Fruit fly (Drosophila melanogaster) whole organism, embryonic: ENCODE results near the gene Fst.

Source experiments
- Adf1 ChIP-seq: fragments of 200-800 bp; sonication (Bioruptor generic); IDR thresholded peaks from 2 replicates; pipeline ENCODE4 v1.3.6; 2022; ENCODE audit warnings: missing biosample characterization, missing genetic modification characterization
- Bdp1 ChIP-seq: fragments of 200-800 bp; sonication (Bioruptor generic); optimal IDR thresholded peaks from 3 replicates; lab custom pipeline; 2016; ENCODE audit warnings: missing biosample characterization, missing genetic modification characterization
- CG11560 ChIP-seq: fragments of 200-800 bp; sonication (Bioruptor generic); IDR thresholded peaks from 3 replicates; pipeline ENCODE4 v1.3.6; 2022; ENCODE audit warnings: missing biosample characterization, missing genetic modification characterization
- CG12104 ChIP-seq: fragments of 200-800 bp; sonication (Bioruptor generic); optimal IDR thresholded peaks from 3 replicates; lab custom pipeline; 2016; ENCODE audit warnings: missing biosample characterization, missing genetic modification characterization
- CG14667 ChIP-seq: fragments of 200-800 bp; sonication (Bioruptor generic); IDR thresholded peaks from 2 replicates; pipeline ENCODE4 v1.3.6; 2022; ENCODE audit warnings: missing biosample characterization, missing genetic modification characterization
- CG15601 ChIP-seq: fragments of 200-800 bp; sonication (Bioruptor generic); optimal IDR thresholded peaks from 3 replicates; lab custom pipeline; 2019; ENCODE audit warnings: missing biosample characterization, mild to moderate bottlenecking, missing genetic modification characterization, moderate library complexity
- CG1647 ChIP-seq: fragments of 200-800 bp; sonication (Bioruptor generic); optimal IDR thresholded peaks from 3 replicates; lab custom pipeline; 2016; ENCODE audit warnings: missing biosample characterization, missing genetic modification characterization
- CG17328 ChIP-seq: fragments of 200-800 bp; sonication (Bioruptor generic); IDR thresholded peaks from 2 replicates; pipeline ENCODE4 v1.3.6; 2022; ENCODE audit warnings: missing biosample characterization, missing genetic modification characterization
- CG18764 ChIP-seq: fragments of 200-800 bp; sonication (Bioruptor generic); optimal IDR thresholded peaks from 3 replicates; lab custom pipeline; 2016; ENCODE audit warnings: missing biosample characterization, missing genetic modification characterization
- CG2120 ChIP-seq: fragments of 200-800 bp; sonication (Bioruptor generic); optimal IDR thresholded peaks from 3 replicates; lab custom pipeline; 2016; ENCODE audit warnings: missing biosample characterization, missing genetic modification characterization
- CG2889 ChIP-seq: fragments of 200-800 bp; sonication (Bioruptor generic); IDR thresholded peaks from 3 replicates; pipeline ENCODE4 v1.3.6; 2022; ENCODE audit warnings: missing biosample characterization, missing genetic modification characterization
- CG3163 ChIP-seq: fragments of 200-800 bp; sonication (Bioruptor generic); optimal IDR thresholded peaks from 3 replicates; lab custom pipeline; 2016; ENCODE audit warnings: missing biosample characterization, missing genetic modification characterization
- CG32532 ChIP-seq: fragments of 200-800 bp; sonication (Bioruptor generic); IDR thresholded peaks from 2 replicates; pipeline ENCODE4 v1.3.6; 2022; ENCODE audit warnings: missing biosample characterization, missing genetic modification characterization
- CG3838 ChIP-seq: fragments of 200-800 bp; sonication (Bioruptor generic); optimal IDR thresholded peaks from 3 replicates; lab custom pipeline; 2016; ENCODE audit warnings: missing biosample characterization, missing genetic modification characterization
- CG8478 ChIP-seq: fragments of >200 bp; optimal IDR thresholded peaks from 2 replicates; lab custom pipeline; 2018
- CG8924 ChIP-seq: fragments of 200-800 bp; optimal IDR thresholded peaks from 3 replicates; lab custom pipeline; 2019; ENCODE audit warnings: missing biosample characterization, mild to moderate bottlenecking, missing genetic modification characterization, moderate library complexity
- CG9797 ChIP-seq: fragments of 200-800 bp; sonication (Bioruptor generic); optimal IDR thresholded peaks from 3 replicates; lab custom pipeline; 2018; ENCODE audit warnings: missing biosample characterization, mild to moderate bottlenecking, missing genetic modification characterization
- CoRest ChIP-seq: fragments of 200-800 bp; sonication (Bioruptor generic); optimal IDR thresholded peaks from 3 replicates; lab custom pipeline; 2018; ENCODE audit warnings: missing biosample characterization, mild to moderate bottlenecking, missing genetic modification characterization, moderate library complexity
- Drgx ChIP-seq: fragments of 200-800 bp; sonication (Bioruptor generic); IDR thresholded peaks from 2 replicates; pipeline ENCODE4 v1.3.6; 2022; ENCODE audit warnings: missing biosample characterization, missing genetic modification characterization
- Eip74EF ChIP-seq, 2 experiments: fragments of 200-800 bp in 1 of 2; fragments of >200 bp in 1 of 2; sonication (Bioruptor generic) in 1 of 2; optimal IDR thresholded peaks; 2 replicates each; lab custom pipeline; 2017 to 2019; ENCODE audit warnings: missing biosample characterization in 2 of 2, missing genetic modification characterization in 2 of 2, mild to moderate bottlenecking in 1 of 2, moderate library complexity in 1 of 2
- Fer1 ChIP-seq: fragments of 200-800 bp; sonication (Bioruptor generic); optimal IDR thresholded peaks from 2 replicates; lab custom pipeline; 2017; ENCODE audit warnings: missing biosample characterization, mild to moderate bottlenecking, missing genetic modification characterization
- HLH3B ChIP-seq: fragments of 200-800 bp; sonication (Bioruptor generic); IDR thresholded peaks from 2 replicates; pipeline ENCODE4 v1.3.6; 2022; ENCODE audit warnings: missing biosample characterization, missing genetic modification characterization
- Mad ChIP-seq: fragments of 200-800 bp; sonication (Bioruptor generic); optimal IDR thresholded peaks from 2 replicates; lab custom pipeline; 2016; ENCODE audit warnings: missing biosample characterization, missing genetic modification characterization
- Nf-YB ChIP-seq: fragments of 200-800 bp; sonication (Bioruptor generic); optimal IDR thresholded peaks from 3 replicates; lab custom pipeline; 2019; ENCODE audit warnings: missing biosample characterization, mild to moderate bottlenecking, missing genetic modification characterization, moderate library complexity
- Opbp ChIP-seq: fragments of 200-800 bp; sonication (Bioruptor generic); IDR thresholded peaks from 3 replicates; pipeline ENCODE4 v1.3.6; 2022; ENCODE audit warnings: missing biosample characterization, missing genetic modification characterization; ENCODE audit not compliant: partially characterized antibody
- Scr ChIP-seq: fragments of 200-800 bp; sonication (Bioruptor generic); IDR thresholded peaks from 2 replicates; pipeline ENCODE4 v1.3.6; 2022; ENCODE audit warnings: missing biosample characterization, missing genetic modification characterization; ENCODE audit not compliant: partially characterized antibody
- Sry-δ ChIP-seq: fragments of 200-800 bp; sonication (Bioruptor generic); optimal IDR thresholded peaks from 2 replicates; lab custom pipeline; 2016; ENCODE audit warnings: missing biosample characterization, missing genetic modification characterization
- ab ChIP-seq: fragments of 200-800 bp; sonication (Bioruptor generic); optimal IDR thresholded peaks from 2 replicates; lab custom pipeline; 2016; ENCODE audit warnings: missing biosample characterization, missing genetic modification characterization
- ara ChIP-seq: fragments of 200-800 bp; sonication (Bioruptor generic); IDR thresholded peaks from 2 replicates; pipeline ENCODE4 v1.3.6; 2022; ENCODE audit warnings: missing biosample characterization, missing genetic modification characterization
- ash1 ChIP-seq: fragments of 200-800 bp; sonication (Bioruptor generic); optimal IDR thresholded peaks from 2 replicates; lab custom pipeline; 2018; ENCODE audit warnings: missing biosample characterization, mild to moderate bottlenecking, missing genetic modification characterization
- bowl ChIP-seq: fragments of 200-800 bp; sonication (Bioruptor generic); IDR thresholded peaks from 2 replicates; pipeline ENCODE4 v1.3.6; 2022; ENCODE audit warnings: missing biosample characterization, missing genetic modification characterization
- btn ChIP-seq: fragments of 200-800 bp; sonication (Bioruptor generic); optimal IDR thresholded peaks from 2 replicates; lab custom pipeline; 2016; ENCODE audit warnings: missing biosample characterization, missing genetic modification characterization
- cg ChIP-seq: fragments of 200-800 bp; sonication (Bioruptor generic); optimal IDR thresholded peaks from 3 replicates; lab custom pipeline; 2019; ENCODE audit warnings: missing biosample characterization, mild to moderate bottlenecking, missing genetic modification characterization, moderate library complexity
- corto ChIP-seq: fragments of 200-800 bp; sonication (Bioruptor generic); optimal IDR thresholded peaks from 2 replicates; lab custom pipeline; 2016; ENCODE audit warnings: missing biosample characterization, mild to moderate bottlenecking, missing genetic modification characterization, moderate library complexity
- crp ChIP-seq, 2 experiments: fragments of 200-800 bp; sonication (Bioruptor generic); optimal IDR thresholded peaks; 2 replicates in 1 of 2; 3 replicates in 1 of 2; lab custom pipeline; 2017; ENCODE audit warnings: missing biosample characterization in 2 of 2, missing genetic modification characterization in 2 of 2, mild to moderate bottlenecking in 1 of 2, moderate library complexity in 1 of 2
- danr ChIP-seq: fragments of 200-800 bp; sonication (Bioruptor generic); IDR thresholded peaks from 2 replicates; pipeline ENCODE4 v1.3.6; 2022; ENCODE audit warnings: missing biosample characterization, missing genetic modification characterization
- ewg ChIP-seq: fragments of 200-800 bp; sonication (Bioruptor generic); optimal IDR thresholded peaks from 3 replicates; lab custom pipeline; 2017; ENCODE audit warnings: mild to moderate bottlenecking, missing biosample characterization, missing genetic modification reagents, missing genetic modification characterization
- fd64A ChIP-seq: fragments of 200-800 bp; sonication (Bioruptor generic); optimal IDR thresholded peaks from 3 replicates; lab custom pipeline; 2018; ENCODE audit warnings: missing biosample characterization, mild to moderate bottlenecking, missing genetic modification characterization
- fd96Cb ChIP-seq: fragments of 200-800 bp; sonication (Bioruptor generic); optimal IDR thresholded peaks from 2 replicates; lab custom pipeline; 2018; ENCODE audit warnings: missing biosample characterization, mild to moderate bottlenecking, missing genetic modification characterization, moderate library complexity
- fu2 ChIP-seq: fragments of 200-800 bp; sonication (Bioruptor generic); optimal IDR thresholded peaks from 2 replicates; lab custom pipeline; 2016; ENCODE audit warnings: missing biosample characterization, missing genetic modification characterization
- gro ChIP-seq: fragments of 200-800 bp; sonication (Bioruptor generic); optimal IDR thresholded peaks from 2 replicates; lab custom pipeline; 2016; ENCODE audit warnings: missing biosample characterization, missing genetic modification characterization
- lab ChIP-seq: fragments of 200-800 bp; sonication (Bioruptor generic); optimal IDR thresholded peaks from 3 replicates; lab custom pipeline; 2017; ENCODE audit warnings: missing biosample characterization, missing genetic modification characterization, mild to moderate bottlenecking, moderate library complexity, missing genetic modification reagents
- pan ChIP-seq, 4 experiments: fragments of >200 bp in 3 of 4; fragments of 200-800 bp in 1 of 4; sonication (Bioruptor generic) in 1 of 4; optimal IDR thresholded peaks in 3 of 4; IDR thresholded peaks in 1 of 4; 2 replicates each; pipeline versions ENCODE4 v1.3.6 to Lab custom; 2017 to 2022; ENCODE audit warnings: missing biosample characterization in 2 of 4, missing genetic modification characterization in 2 of 4, mixed read lengths in 1 of 4
- pho ChIP-seq: fragments of 200-800 bp; sonication (Bioruptor generic); optimal IDR thresholded peaks from 2 replicates; lab custom pipeline; 2016; ENCODE audit warnings: missing biosample characterization, missing genetic modification characterization
- pros ChIP-seq: fragments of 200-800 bp; sonication (Bioruptor generic); optimal IDR thresholded peaks from 3 replicates; lab custom pipeline; 2019; ENCODE audit warnings: missing biosample characterization, mild to moderate bottlenecking, missing genetic modification characterization, moderate library complexity
- run ChIP-seq: fragments of 200-800 bp; sonication (Bioruptor generic); optimal IDR thresholded peaks from 3 replicates; lab custom pipeline; 2018; ENCODE audit warnings: missing biosample characterization, mild to moderate bottlenecking, missing genetic modification characterization
- sna ChIP-seq: fragments of 200-800 bp; sonication (Bioruptor generic); IDR thresholded peaks from 2 replicates; pipeline ENCODE4 v1.3.6; 2022; ENCODE audit warnings: missing biosample characterization, missing genetic modification characterization; ENCODE audit not compliant: partially characterized antibody
- sqz ChIP-seq: fragments of 200-800 bp; sonication (Bioruptor generic); optimal IDR thresholded peaks from 3 replicates; lab custom pipeline; 2018; ENCODE audit warnings: missing biosample characterization, mild to moderate bottlenecking, missing genetic modification characterization
- wdn ChIP-seq: fragments of 200-800 bp; sonication (Bioruptor generic); IDR thresholded peaks from 2 replicates; pipeline ENCODE4 v1.3.6; 2022; ENCODE audit warnings: missing biosample characterization, missing genetic modification characterization
- wek ChIP-seq: fragments of 200-800 bp; sonication (Bioruptor generic); optimal IDR thresholded peaks from 3 replicates; lab custom pipeline; 2018; ENCODE audit warnings: missing biosample characterization, mild to moderate bottlenecking, missing genetic modification characterization, moderate library complexity

Fst gene

DNA sequence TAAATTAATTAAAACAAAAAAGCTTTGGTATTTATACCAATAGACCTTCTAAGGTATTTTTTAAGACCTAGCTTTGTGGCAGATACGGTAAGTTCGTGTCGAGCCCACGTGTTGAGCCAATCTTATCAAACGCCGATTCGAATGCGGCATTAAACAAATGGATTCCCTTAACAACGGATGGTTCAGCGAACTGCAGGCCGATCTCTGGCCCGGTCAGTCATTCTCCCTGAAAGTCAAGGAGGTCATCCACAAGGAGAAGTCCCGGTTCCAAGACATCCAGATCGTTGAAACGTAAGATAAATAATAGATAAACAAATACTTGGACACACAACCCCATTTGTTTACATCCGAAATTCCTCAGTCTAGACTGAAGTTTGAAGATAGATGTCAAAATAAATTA, 14.4 kb downstream of the Fst start, which contains the start of gene SpdS (continued):
- TF ChIP-seq ab (GFP tag; lab: Kevin White, UChicago) (no peak), pan (optimal IDR thresholded peaks at IDR 0.05; lab: Kevin White, UChicago) (no peak), pan (GFP tag; optimal IDR thresholded peaks at IDR 0.05 in 1 of 2, IDR thresholded peaks at IDR 0.05 in 1 of 2) (no peak), Adf1 (GFP tag; lab: Robert Waterston, UW) (no peak), Bdp1 (GFP tag; lab: Kevin White, UChicago) (no peak), Opbp (GFP tag; lab: Robert Waterston, UW) (no peak), pros (peak; percentile 15), Eip74EF (GFP tag; optimal IDR thresholded peaks at IDR 0.05; lab: Kevin White, UChicago) (no peak), CG3838 (GFP tag; lab: Kevin White, UChicago) (no peak), run (no peak), CG8924 (tag; lab: Kevin White, UChicago) (no peak)

DNA sequence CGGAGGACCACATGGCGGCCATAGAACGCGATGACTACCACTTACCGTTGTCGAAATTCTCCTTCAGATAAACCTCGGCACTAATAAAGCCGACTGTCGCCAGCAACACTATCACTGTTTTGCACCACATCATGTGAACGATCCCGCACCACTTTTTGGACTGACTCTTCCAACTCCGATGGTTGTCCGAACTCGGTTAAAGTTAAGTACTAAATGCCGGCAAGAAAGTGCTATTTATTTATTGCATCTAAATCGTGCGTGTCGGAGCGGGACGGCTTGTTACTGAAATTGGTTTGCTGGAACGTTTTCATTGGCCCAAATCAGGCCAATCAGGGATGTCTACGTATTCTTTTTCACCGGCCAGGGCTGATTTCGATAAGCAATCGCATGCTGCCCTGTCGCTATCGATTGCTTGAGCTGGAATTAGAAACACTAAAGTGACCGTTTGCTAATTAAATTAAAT, 15.3 kb downstream of the Fst start, which contains the start of gene Calr:
Calr (minus strand) TSS at position 219 of the 463 bp plus-strand sequence.
- TF ChIP-seq Drgx (no peak), fu2 (GFP tag; lab: Kevin White, UChicago) (no peak), CG1647 (GFP tag; lab: Kevin White, UChicago) (peak; percentile 45), Fer1 (peak; percentile 72), btn (GFP tag; lab: Kevin White, UChicago) (no peak), ewg (GFP tag; lab: Kevin White, UChicago) (no peak), ash1 (GFP tag; lab: Kevin White, UChicago) (peak; percentile 7), lab (GFP tag; lab: Kevin White, UChicago) (peak; percentile 71), danr (GFP tag; lab: Robert Waterston, UW) (no peak), fd64A (peak; percentile 8), Mad (no peak), CG2889 (GFP tag; lab: Robert Waterston, UW) (no peak), crp (GFP tag; optimal IDR thresholded peaks at IDR 0.05; lab: Kevin White, UChicago) (no peak), CG2120 (GFP tag; lab: Kevin White, UChicago) (peak; percentile 1), CG11560 (tag; lab: Robert Waterston, UW) (no peak), ara (GFP tag; lab: Robert Waterston, UW) (no peak), CG17328 (GFP tag; lab: Robert Waterston, UW) (no peak), bowl (no peak), CG18764 (GFP tag; lab: Kevin White, UChicago) (no peak), CG12104 (GFP tag; lab: Kevin White, UChicago) (no peak), HLH3B (GFP tag; lab: Robert Waterston, UW) (no peak), CG8478 (lab: Kevin White, UChicago) (no peak), sqz (GFP tag; lab: Kevin White, UChicago) (peak; percentile 54), wek (GFP tag; lab: Kevin White, UChicago) (peak; percentile 63), gro (GFP tag; lab: Kevin White, UChicago) (peak; percentile 53), CG15601 (tag; lab: Kevin White, UChicago) (peak; percentile 56), Sry-δ (GFP tag; lab: Kevin White, UChicago) (peak; percentile 54), wdn (no peak), Nf-YB (GFP tag; lab: Kevin White, UChicago) (peak; percentile 100), pho (GFP tag; lab: Kevin White, UChicago) (no peak), sna (GFP tag; lab: Robert Waterston, UW) (no peak), fd96Cb (tag; lab: Kevin White, UChicago) (no peak), CG9797 (GFP tag; lab: Kevin White, UChicago) (peak; percentile 90), CoRest (peak; percentile 67), Scr (GFP tag; lab: Robert Waterston, UW) (no peak), CG32532 (GFP tag; lab: Robert Waterston, UW) (no peak), CG14667 (GFP tag; lab: Robert Waterston, UW) (no peak), corto (GFP tag; lab: Kevin White, UChicago) (no peak), cg (GFP tag; lab: Kevin White, UChicago) (no peak), CG3163 (GFP tag; lab: Kevin White, UChicago) (peak; percentile 27)
